Worm (Caenorhabditis elegans): ENCODE results near the gene ifta-2.
A peak's percentile ranks its signal among the peaks of the same experiment; 100 is the strongest.

Gene ifta-2

ce11 chrIV:17279592-17280440, 22.0 kb downstream of the ifta-2 start:
- TF ChIP-seq sptf-1 (tag; optimal IDR thresholded peaks at IDR 0.05) (no peak), snpc-4 (tag; optimal IDR thresholded peaks at IDR 0.05) (no peak), ceh-43 (GFP tag; optimal IDR thresholded peaks at IDR 0.05) (no peak), unc-62 (GFP tag; optimal IDR thresholded peaks at IDR 0.05) (no peak), ceh-83 (GFP tag; optimal IDR thresholded peaks at IDR 0.05) (no peak), sem-2 (GFP tag; optimal IDR thresholded peaks at IDR 0.05) (no peak), lin-13 (tag; optimal IDR thresholded peaks at IDR 0.05) (no peak), M03D4.4 (tag; optimal IDR thresholded peaks at IDR 0.05) (no peak), ztf-11 (tag; optimal IDR thresholded peaks at IDR 0.05) (no peak), mab-5 (tag; optimal IDR thresholded peaks at IDR 0.05) (no peak), unc-120 (tag; optimal IDR thresholded peaks at IDR 0.05; ENCODE audit: poor library complexity, severe bottlenecking) (no peak), tbx-8 (GFP tag; optimal IDR thresholded peaks at IDR 0.05) (no peak)

- no peak for TF ChIP-seq snpc-4 (tag; optimal IDR thresholded peaks at IDR 0.05)
- no peak for TF ChIP-seq ham-2 (GFP tag; optimal IDR thresholded peaks at IDR 0.05)
- no peak for TF ChIP-seq mep-1 (tag; optimal IDR thresholded peaks at IDR 0.05)
- TF ChIP-seq unc-120 (tag; optimal IDR thresholded peaks at IDR 0.05; ENCODE audit: poor library complexity, severe bottlenecking) = no peak
Measured at ce11 chrIV:17278861-17279591, 22.8 kb downstream of the ifta-2 start, which contains the start of gene hsp-1. hsp-1 (plus strand) TSS chrIV:17278959.

- TF ChIP-seq bed-3 (GFP tag; optimal IDR thresholded peaks at IDR 0.05) (no peak), snpc-4 (tag; optimal IDR thresholded peaks at IDR 0.05) (no peak), lin-32 (GFP tag; optimal IDR thresholded peaks at IDR 0.05) (peak; percentile 10), ceh-83 (GFP tag; optimal IDR thresholded peaks at IDR 0.05) (peak; percentile 79), lin-13 (tag; optimal IDR thresholded peaks at IDR 0.05) (peak; percentile 99), sptf-1 (tag; optimal IDR thresholded peaks at IDR 0.05) (peak; percentile 93), nhr-12 (tag; optimal IDR thresholded peaks at IDR 0.05) (no peak), elt-3 (tag; optimal IDR thresholded peaks at IDR 0.05) (no peak), sem-2 (GFP tag; optimal IDR thresholded peaks at IDR 0.05) (peak; percentile 20), mab-5 (tag; optimal IDR thresholded peaks at IDR 0.05) (peak; percentile 68), unc-62 (GFP tag; optimal IDR thresholded peaks at IDR 0.05) (peak; percentile 91), ham-2 (GFP tag; optimal IDR thresholded peaks at IDR 0.05) (peak; percentile 20), ces-1 (GFP tag; optimal IDR thresholded peaks at IDR 0.05) (peak; percentile 95), ztf-11 (tag; optimal IDR thresholded peaks at IDR 0.05) (peak; percentile 83), nhr-76 (tag; optimal IDR thresholded peaks at IDR 0.05) (no peak), drap-1 (GFP tag; optimal IDR thresholded peaks at IDR 0.05) (peak; percentile 87), zip-8 (tag; optimal IDR thresholded peaks at IDR 0.05) (no peak), hlh-1 (tag; optimal IDR thresholded peaks at IDR 0.05) (peak; percentile 41), mep-1 (tag; optimal IDR thresholded peaks at IDR 0.05) (peak; percentile 99), unc-39 (tag; optimal IDR thresholded peaks at IDR 0.05) (peak; percentile 16), M03D4.4 (tag; optimal IDR thresholded peaks at IDR 0.05) (peak; percentile 90), nhr-237 (tag; optimal IDR thresholded peaks at IDR 0.05) (peak; percentile 97), mls-2 (tag; optimal IDR thresholded peaks at IDR 0.05) (peak; percentile 93), lsy-2 (tag; optimal IDR thresholded peaks at IDR 0.05) (peak; percentile 89), tbx-8 (GFP tag; optimal IDR thresholded peaks at IDR 0.05) (peak; percentile 82), flh-1 (GFP tag; optimal IDR thresholded peaks at IDR 0.05) (peak; percentile 45), nhr-2 (tag; optimal IDR thresholded peaks at IDR 0.05) (peak; percentile 44), ceh-39 (tag; optimal IDR thresholded peaks at IDR 0.05) (peak; percentile 96), ceh-43 (GFP tag; optimal IDR thresholded peaks at IDR 0.05) (peak; percentile 89), unc-120 (tag; optimal IDR thresholded peaks at IDR 0.05; ENCODE audit: poor library complexity, severe bottlenecking) (peak; percentile 78), elt-1 (tag; optimal IDR thresholded peaks at IDR 0.05; ENCODE audit: borderline replicate concordance, insufficient read depth) (peak; percentile 7), pha-4 (tag; optimal IDR thresholded peaks at IDR 0.05) (peak; percentile 94), blmp-1 (tag; optimal IDR thresholded peaks at IDR 0.05) (peak; percentile 23), nhr-28 (tag; optimal IDR thresholded peaks at IDR 0.05) (no peak), cnd-1 (tag; optimal IDR thresholded peaks at IDR 0.05) (peak; percentile 93)
Measured at ce11 chrIV:17278363-17278762, 23.5 kb downstream of the ifta-2 start.
